Worm (Caenorhabditis elegans): ENCODE results near the gene Y75B12B.11.

- TF ChIP-seq T22C8.4 (GFP tag; IDR thresholded peaks at IDR 0.05): no peak
- no peak for TF ChIP-seq klf-2 (GFP tag; conservative IDR thresholded peaks at IDR 0.05)
- no peak for TF ChIP-seq cog-1 (tag; optimal IDR thresholded peaks at IDR 0.05)
- TF ChIP-seq flt-1 (GFP tag; IDR thresholded peaks at IDR 0.05): no peak
- TF ChIP-seq ztf-29 (GFP tag; IDR thresholded peaks at IDR 0.05): no peak
- no peak for TF ChIP-seq ref-1 (GFP tag; conservative IDR thresholded peaks at IDR 0.05)
- TF ChIP-seq tab-1 (GFP tag; IDR thresholded peaks at IDR 0.05): no peak
- TF ChIP-seq ztf-23 (GFP tag; IDR thresholded peaks at IDR 0.05): no peak
Observed at ce11 chrV:15230243-15230642, 39.1 kb downstream of the Y75B12B.11 start, which contains the start of gene srw-15.

Measured in whole organism, midembryonic.